Worm (Caenorhabditis elegans) whole organism, late embryonic: ENCODE results near the gene C38C5.1.

Experiments
- ahr-1 ChIP-seq: sonication (generic microtip); optimal IDR thresholded peaks from 2 replicates; lab custom pipeline; 2016; ENCODE audit warnings: missing genetic modification characterization, missing compliant biosample characterization
- ceh-14 ChIP-seq: sonication (generic microtip); optimal IDR thresholded peaks from 2 replicates; lab custom pipeline; 2016; ENCODE audit warnings: missing genotype, missing genetic modification characterization, missing compliant biosample characterization
- ceh-19 ChIP-seq: fragments of 200-800 bp; sonication (Bioruptor generic); optimal IDR thresholded peaks from 2 replicates; lab custom pipeline; 2018; ENCODE audit warnings: mild to moderate bottlenecking, missing genetic modification characterization, missing compliant biosample characterization
- ceh-30 ChIP-seq: fragments of 150-350 bp; optimal IDR thresholded peaks from 2 replicates; lab custom pipeline; 2014; ENCODE audit warnings: missing biosample characterization, missing genetic modification characterization
- dve-1 ChIP-seq: sonication (generic microtip); optimal IDR thresholded peaks from 2 replicates; lab custom pipeline; 2017; ENCODE audit warnings: antibody characterized with exemption, mild to moderate bottlenecking, missing genetic modification characterization, missing compliant biosample characterization
- fkh-6 ChIP-seq: sonication (generic microtip); optimal IDR thresholded peaks from 2 replicates; lab custom pipeline; 2016; ENCODE audit warnings: missing genetic modification characterization, missing compliant biosample characterization
- hlh-30 ChIP-seq: sonication (generic microtip); optimal IDR thresholded peaks from 2 replicates; lab custom pipeline; 2017; ENCODE audit warnings: antibody characterized with exemption, missing genetic modification characterization, missing compliant biosample characterization; ENCODE audit not compliant: insufficient read depth
- nfya-1 ChIP-seq: sonication (generic microtip); optimal IDR thresholded peaks from 2 replicates; lab custom pipeline; 2017; ENCODE audit warnings: missing genetic modification characterization, mild to moderate bottlenecking, missing compliant biosample characterization, antibody characterized with exemption, moderate library complexity
- pax-1 ChIP-seq: fragments of 150-350 bp; optimal IDR thresholded peaks from 2 replicates; lab custom pipeline; 2014; ENCODE audit warnings: missing biosample characterization, missing genetic modification characterization
- pha-4 ChIP-seq: fragments of 150-350 bp; optimal IDR thresholded peaks from 2 replicates; lab custom pipeline; 2018; ENCODE audit warnings: missing biosample characterization, missing genetic modification reagents, missing genetic modification characterization
- pqm-1 ChIP-seq: sonication (generic microtip); optimal IDR thresholded peaks from 2 replicates; lab custom pipeline; 2016; ENCODE audit warnings: missing genetic modification characterization, missing compliant biosample characterization
- sox-2 ChIP-seq: fragments of 200-800 bp; sonication (Bioruptor generic); IDR thresholded peaks from 2 replicates; pipeline ENCODE4 v1.3.6; 2022; ENCODE audit warnings: missing genetic modification reagents, missing genetic modification characterization, missing compliant biosample characterization

DNA sequence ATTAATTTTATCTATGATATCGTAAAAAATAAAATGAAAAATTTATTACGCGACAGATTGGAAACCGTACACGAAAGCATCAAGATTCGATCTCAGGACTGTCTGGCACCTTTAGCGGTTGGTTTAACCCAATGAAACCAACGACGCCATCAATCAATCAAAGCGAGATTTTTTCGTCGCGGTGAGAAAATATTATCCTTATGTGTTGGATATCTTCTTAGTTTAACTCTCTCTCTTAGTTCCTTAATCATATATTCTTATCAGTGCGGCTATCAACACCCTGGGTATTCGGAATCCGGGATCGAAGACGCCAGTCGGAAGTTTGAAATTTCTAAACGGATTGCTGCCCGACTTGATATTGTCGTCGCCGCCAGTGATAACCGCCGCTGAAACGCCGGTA lies 47.2 kb downstream of the C38C5.1 start:
- TF ChIP-seq pqm-1 (tag; lab: Kevin White, UChicago) = no peak
- no peak for TF ChIP-seq sox-2 (GFP tag; lab: Robert Waterston, UW)
- TF ChIP-seq fkh-6 (tag; lab: Kevin White, UChicago) = no peak
- TF ChIP-seq pha-4 (tag; lab: Kevin White, UChicago) = no peak
- TF ChIP-seq pax-1 (tag; lab: Kevin White, UChicago) = no peak
- no peak for TF ChIP-seq nfya-1 (tag; lab: Kevin White, UChicago)
- no peak for TF ChIP-seq ceh-14 (tag; lab: Kevin White, UChicago)
- no peak for TF ChIP-seq ahr-1
- no peak for TF ChIP-seq dve-1
- no peak for TF ChIP-seq ceh-30 (tag; lab: Kevin White, UChicago)
- TF ChIP-seq ceh-19 = no peak
- TF ChIP-seq hlh-30 (tag; lab: Kevin White, UChicago) = no peak
